Fruit fly (Drosophila melanogaster) whole organism: Measurements from ENCODE around the gene CG14309.

Experiments used
- CG8478 ChIP-seq: fragments of >200 bp; optimal IDR thresholded peaks from 2 replicates; lab custom pipeline; 2018; ENCODE audit warnings: inconsistent platforms
- Dll ChIP-seq: fragments of >200 bp; optimal IDR thresholded peaks from 2 replicates; lab custom pipeline; 2017
- EcR ChIP-seq, 2 experiments: fragments of >200 bp; optimal IDR thresholded peaks; 2 replicates each; lab custom pipeline; 2017; ENCODE audit warnings: missing biosample characterization in 2 of 2, missing genetic modification characterization in 2 of 2, missing genetic modification reagents in 2 of 2
- pan ChIP-seq: fragments of >200 bp; optimal IDR thresholded peaks from 2 replicates; lab custom pipeline; 2017
- psq ChIP-seq: fragments of >200 bp; optimal IDR thresholded peaks from 2 replicates; lab custom pipeline; 2017
- usp ChIP-seq: fragments of >200 bp; optimal IDR thresholded peaks from 2 replicates; lab custom pipeline; 2017; ENCODE audit warnings: missing biosample characterization, missing genetic modification characterization, mixed read lengths

CG14309 gene

dm6 chr3R:18398460-18398901 is 13.6 kb upstream of the CG14309 start:
- no peak for TF ChIP-seq pan (lab: Kevin White, UChicago)
- peak; percentile 64 for TF ChIP-seq Dll

DNA sequence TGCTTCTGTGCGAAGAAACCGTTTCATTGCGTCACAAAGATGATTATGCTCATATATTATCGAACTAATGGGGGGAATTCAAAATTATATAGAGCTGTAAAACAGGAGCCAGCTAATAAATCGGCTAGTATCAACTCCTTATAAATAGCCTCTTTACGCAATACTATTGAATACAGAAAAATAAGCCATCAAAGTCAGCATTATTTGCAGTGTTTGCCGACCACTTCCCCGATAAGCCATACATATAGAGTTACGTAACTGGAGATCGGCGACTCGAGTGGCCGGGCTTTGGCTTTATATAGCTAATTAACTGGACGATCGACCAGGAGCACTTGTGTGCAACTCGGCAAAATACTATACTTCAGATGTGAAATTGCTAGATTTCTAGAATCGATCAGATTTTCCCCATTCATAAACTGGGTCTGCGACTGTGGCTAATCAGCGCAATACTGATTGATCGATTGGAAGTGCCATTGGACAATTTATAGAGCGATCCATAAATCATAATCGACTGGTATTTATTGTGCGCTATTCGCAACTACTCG is 13.0 kb upstream of the CG14309 start:
- TF ChIP-seq EcR (GFP tag; optimal IDR thresholded peaks at IDR 0.05; lab: Kevin White, UChicago) (no peak), CG8478 (lab: Kevin White, UChicago) (no peak), pan (lab: Kevin White, UChicago) (no peak)

- TF ChIP-seq EcR (GFP tag; optimal IDR thresholded peaks at IDR 0.05; lab: Kevin White, UChicago) (no peak), Dll (peak; percentile 89)
Measured at dm6 chr3R:18396801-18397604, 12.1 kb upstream of the CG14309 start, which contains the start of gene Vti1b. Gene Vti1b, plus strand, starts transcription at chr3R:18396995.

dm6 chr3R:18395694-18396093 is 10.8 kb upstream of the CG14309 start:
- TF ChIP-seq usp (GFP tag; lab: Kevin White, UChicago) (no peak), CG8478 (lab: Kevin White, UChicago) (no peak), Dll (no peak), pan (lab: Kevin White, UChicago) (no peak)

dm6 chr3R:18394876-18395275 is 10.0 kb upstream of the CG14309 start:
- TF ChIP-seq CG8478 (lab: Kevin White, UChicago) (no peak), EcR (GFP tag; optimal IDR thresholded peaks at IDR 0.05; lab: Kevin White, UChicago) (no peak)

DNA sequence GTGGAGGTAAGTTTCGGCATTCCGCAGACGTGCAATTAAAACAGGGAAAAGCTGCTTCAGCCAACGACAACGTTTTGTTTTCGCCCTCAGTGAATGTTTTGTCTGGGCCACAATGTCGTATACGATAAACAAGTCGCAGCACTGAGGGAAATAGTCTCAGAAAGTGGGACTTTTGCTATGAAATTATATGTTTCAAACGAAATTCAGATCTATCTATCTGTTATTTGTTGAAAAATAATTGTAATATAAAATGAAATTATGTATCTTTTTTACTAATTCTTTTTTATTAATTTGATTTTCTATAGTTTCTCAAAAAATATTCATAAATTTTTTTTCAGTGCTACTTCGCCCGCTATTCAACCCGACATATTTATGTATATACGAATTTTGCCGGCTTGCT is 8.6 kb upstream of the CG14309 start:
- TF ChIP-seq CG8478 (lab: Kevin White, UChicago), result no peak
- no peak for TF ChIP-seq EcR (GFP tag; optimal IDR thresholded peaks at IDR 0.05; lab: Kevin White, UChicago)
- no peak for TF ChIP-seq usp (GFP tag; lab: Kevin White, UChicago)
- TF ChIP-seq Dll, result no peak
- no peak for TF ChIP-seq psq (lab: Kevin White, UChicago)
- TF ChIP-seq pan (lab: Kevin White, UChicago), result no peak

- TF ChIP-seq EcR (GFP tag; optimal IDR thresholded peaks at IDR 0.05; lab: Kevin White, UChicago), result no peak
- no peak for TF ChIP-seq psq (lab: Kevin White, UChicago)
- no peak for TF ChIP-seq CG8478 (lab: Kevin White, UChicago)
- TF ChIP-seq pan (lab: Kevin White, UChicago), result no peak
- TF ChIP-seq usp (GFP tag; lab: Kevin White, UChicago), result no peak
- TF ChIP-seq Dll, result no peak
Measured at dm6 chr3R:18389790-18390189, 4.9 kb upstream of the CG14309 start, which contains the start of gene Vha100-4. Gene Vha100-4, minus strand, starts transcription at chr3R:18389805.

DNA sequence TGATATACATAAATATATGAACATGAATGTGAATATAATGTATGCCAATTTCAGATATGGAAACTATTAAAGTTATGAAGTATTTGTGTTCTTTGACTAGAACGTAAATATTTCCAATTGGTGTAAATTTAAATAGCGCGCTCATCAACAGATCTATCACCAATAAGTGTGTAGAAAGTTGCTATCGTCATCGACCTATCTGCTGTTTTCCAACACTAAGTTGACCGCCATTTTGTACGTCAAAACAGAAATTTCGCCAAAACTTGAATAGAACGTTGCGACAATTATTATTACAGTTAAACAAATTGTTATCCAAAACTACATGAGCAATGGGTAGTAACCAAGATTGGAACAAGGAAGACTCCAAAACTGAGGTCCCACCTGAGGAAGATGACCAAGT is 721 bp upstream of the CG14309 start, which contains the start of gene cona:
cona (plus strand) TSS at position 236 of the 400 bp plus-strand sequence.
- TF ChIP-seq usp (GFP tag; lab: Kevin White, UChicago), result no peak
- TF ChIP-seq CG8478 (lab: Kevin White, UChicago), result no peak
- TF ChIP-seq pan (lab: Kevin White, UChicago), result no peak
- TF ChIP-seq EcR (GFP tag; optimal IDR thresholded peaks at IDR 0.05; lab: Kevin White, UChicago), result no peak
- TF ChIP-seq Dll, result no peak
- TF ChIP-seq psq (lab: Kevin White, UChicago), result no peak

- no peak for TF ChIP-seq EcR (GFP tag; optimal IDR thresholded peaks at IDR 0.05; lab: Kevin White, UChicago)
- TF ChIP-seq usp (GFP tag; lab: Kevin White, UChicago), result no peak
- TF ChIP-seq psq (lab: Kevin White, UChicago), result no peak
- no peak for TF ChIP-seq Dll
- TF ChIP-seq CG8478 (lab: Kevin White, UChicago), result no peak
- TF ChIP-seq pan (lab: Kevin White, UChicago), result no peak
Measured at dm6 chr3R:18381014-18381512, 3.8 kb downstream of the CG14309 start, which contains the start of gene CG7675. Gene CG7675, minus strand, starts transcription at chr3R:18381178.

DNA sequence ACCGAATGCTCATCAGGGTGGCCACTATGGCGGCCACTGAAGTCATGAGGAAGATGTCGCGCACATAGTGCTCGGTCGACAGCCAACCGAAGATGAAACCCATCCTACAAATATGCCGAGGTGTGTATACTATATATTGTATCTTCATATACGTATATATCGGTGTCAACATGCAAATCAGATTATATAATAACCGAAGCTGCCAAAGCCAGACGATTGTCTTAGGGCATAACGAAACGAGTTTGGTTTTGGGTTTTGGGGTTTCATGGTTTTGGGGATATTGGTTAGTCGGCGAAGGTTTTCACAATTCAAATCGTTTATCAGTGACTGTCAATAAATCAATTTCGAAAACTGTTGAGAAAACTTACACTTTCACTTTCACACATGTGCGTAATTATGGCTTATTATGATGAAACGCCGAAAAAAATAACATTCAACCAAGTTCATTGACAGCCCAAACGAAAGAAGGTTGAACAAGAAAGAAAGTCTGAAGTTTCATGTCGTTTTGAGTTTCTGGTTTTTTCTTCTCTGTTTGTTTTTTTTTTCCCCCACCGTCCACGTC is 4.5 kb downstream of the CG14309 start:
- no peak for TF ChIP-seq EcR (GFP tag; optimal IDR thresholded peaks at IDR 0.05; lab: Kevin White, UChicago)
- TF ChIP-seq usp (GFP tag; lab: Kevin White, UChicago), result no peak
- no peak for TF ChIP-seq Dll
- no peak for TF ChIP-seq CG8478 (lab: Kevin White, UChicago)
- no peak for TF ChIP-seq pan (lab: Kevin White, UChicago)
- TF ChIP-seq psq (lab: Kevin White, UChicago), result no peak

DNA sequence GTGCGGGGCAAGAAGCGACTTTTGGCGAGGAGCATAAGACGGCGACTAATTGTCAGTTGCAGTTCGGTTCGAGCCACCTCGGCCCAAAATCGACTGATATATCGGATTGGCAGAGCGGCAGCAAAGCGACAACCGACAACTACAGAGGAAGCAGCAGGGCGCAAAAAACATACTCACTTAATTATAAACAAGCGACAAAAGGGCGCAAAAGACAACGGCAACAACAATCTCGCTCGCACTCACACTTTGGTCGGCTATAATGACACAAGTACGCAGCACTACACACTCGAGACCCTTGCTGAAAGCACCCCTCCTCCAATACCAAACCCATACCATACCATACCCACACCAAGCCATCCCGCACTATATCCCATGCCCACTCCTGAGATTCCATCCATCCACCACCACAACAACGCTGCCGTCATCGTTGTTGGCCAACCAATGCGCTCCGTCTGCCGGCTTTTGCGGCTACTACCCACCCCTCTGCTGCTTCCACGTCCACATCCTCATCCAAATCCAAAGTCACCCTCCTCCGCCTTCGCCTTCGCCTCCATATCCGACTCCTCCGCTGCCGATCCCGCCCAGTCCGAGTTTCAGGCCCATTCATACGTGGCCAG is 12.1 kb downstream of the CG14309 start, which contains the start of gene gl:
gl (minus strand) TSS at position 51 of the 617 bp plus-strand sequence.
- TF ChIP-seq psq (lab: Kevin White, UChicago) (no peak), CG8478 (lab: Kevin White, UChicago) (no peak), usp (GFP tag; lab: Kevin White, UChicago) (no peak), EcR (GFP tag; optimal IDR thresholded peaks at IDR 0.05; lab: Kevin White, UChicago) (no peak), pan (lab: Kevin White, UChicago) (no peak), Dll (no peak)
